Worm (Caenorhabditis elegans) whole organism, young adult: ENCODE measurements around the gene Y73B6BL.47.

Experiments used
- B0261.1 ChIP-seq: sonication (generic microtip); optimal IDR thresholded peaks from 2 replicates; lab custom pipeline; 2016; ENCODE audit warnings: mild to moderate bottlenecking, missing genetic modification characterization, moderate library complexity, missing compliant biosample characterization
- C17E4.6 ChIP-seq: fragments of 200-800 bp; sonication (Bioruptor generic); IDR thresholded peaks from 2 replicates; pipeline ENCODE4 v1.3.6; 2022; ENCODE audit warnings: missing genetic modification reagents, missing genetic modification characterization, missing compliant biosample characterization
- F22D6.2 ChIP-seq: sonication (generic microtip); optimal IDR thresholded peaks from 2 replicates; lab custom pipeline; 2016; ENCODE audit warnings: mild to moderate bottlenecking, missing genetic modification characterization, missing compliant biosample characterization
- F37B4.10 ChIP-seq: fragments of 200-800 bp; sonication (Bioruptor generic); IDR thresholded peaks from 2 replicates; pipeline ENCODE4 v1.3.6; 2022; ENCODE audit warnings: missing genetic modification characterization, missing compliant biosample characterization
- F49E8.2 ChIP-seq: sonication (generic microtip); optimal IDR thresholded peaks from 3 replicates; lab custom pipeline; 2017; ENCODE audit warnings: missing genetic modification characterization, mild to moderate bottlenecking, missing compliant biosample characterization, antibody characterized with exemption, moderate library complexity; ENCODE audit not compliant: insufficient read depth
- F55B11.4 ChIP-seq: sonication (generic microtip); optimal IDR thresholded peaks from 2 replicates; lab custom pipeline; 2016; ENCODE audit warnings: missing compliant biosample characterization, missing genetic modification characterization, borderline replicate concordance; ENCODE audit not compliant: insufficient read depth
- T07F8.4 ChIP-seq: sonication (generic microtip); optimal IDR thresholded peaks from 2 replicates; lab custom pipeline; 2016; ENCODE audit warnings: mild to moderate bottlenecking, missing genetic modification characterization, moderate library complexity, missing compliant biosample characterization
- T26A5.8 ChIP-seq: sonication (generic microtip); optimal IDR thresholded peaks from 2 replicates; lab custom pipeline; 2016; ENCODE audit warnings: missing genetic modification characterization, missing compliant biosample characterization
- Y53G8AR.9 ChIP-seq: fragments of 200-800 bp; sonication (Bioruptor generic); conservative IDR thresholded peaks from 2 replicates; pipeline ENCODE4 v1.3.6; 2022; ENCODE audit warnings: missing genetic modification reagents, missing genetic modification characterization, missing compliant biosample characterization
- Y67H2A.10 ChIP-seq: fragments of 200-800 bp; sonication (Bioruptor generic); conservative IDR thresholded peaks from 2 replicates; pipeline ENCODE4 v1.3.6; 2022; ENCODE audit warnings: missing genetic modification reagents, missing genetic modification characterization, missing compliant biosample characterization
- ZK185.1 ChIP-seq: sonication (generic microtip); optimal IDR thresholded peaks from 2 replicates; lab custom pipeline; 2016; ENCODE audit warnings: mild to moderate bottlenecking, missing genetic modification characterization, missing compliant biosample characterization; ENCODE audit not compliant: poor library complexity, severe bottlenecking
- akir-1 ChIP-seq: fragments of 200-800 bp; sonication (Bioruptor generic); optimal IDR thresholded peaks from 2 replicates; lab custom pipeline; 2018; ENCODE audit warnings: mild to moderate bottlenecking, missing genetic modification characterization, moderate library complexity, missing compliant biosample characterization
- ama-1 ChIP-seq, 3 experiments: fragments of 150-350 bp in 1 of 3; sonication (generic microtip) in 2 of 3; optimal IDR thresholded peaks; 2 replicates each; lab custom pipeline; 2014 to 2018; ENCODE audit warnings: missing biosample characterization in 2 of 3, missing genetic modification characterization in 2 of 3, missing genetic modification reagents in 2 of 3
- aptf-3 ChIP-seq: fragments of 200-800 bp; sonication (Bioruptor generic); IDR thresholded peaks from 2 replicates; pipeline ENCODE4 v1.3.6; 2022; ENCODE audit warnings: missing genetic modification characterization, missing compliant biosample characterization
- atf-7 ChIP-seq: sonication (generic microtip); optimal IDR thresholded peaks from 2 replicates; lab custom pipeline; 2017; ENCODE audit warnings: mild to moderate bottlenecking, missing genetic modification characterization, missing compliant biosample characterization
- attf-5 ChIP-seq: fragments of 200-800 bp; sonication (Bioruptor generic); optimal IDR thresholded peaks from 2 replicates; lab custom pipeline; 2018; ENCODE audit warnings: mild to moderate bottlenecking, missing genetic modification characterization, missing compliant biosample characterization
- attf-6 ChIP-seq: fragments of 200-800 bp; sonication (Bioruptor generic); IDR thresholded peaks from 2 replicates; pipeline ENCODE4 v1.3.6; 2022; ENCODE audit warnings: missing genetic modification reagents, missing genetic modification characterization, missing compliant biosample characterization
- bed-2 ChIP-seq: fragments of 200-800 bp; sonication (Bioruptor generic); IDR thresholded peaks from 2 replicates; pipeline ENCODE4 v1.3.6; 2022; ENCODE audit warnings: missing genetic modification reagents, missing genetic modification characterization, missing compliant biosample characterization
- ccch-3 ChIP-seq: fragments of 200-800 bp; sonication (Bioruptor generic); optimal IDR thresholded peaks from 2 replicates; lab custom pipeline; 2018; ENCODE audit warnings: mild to moderate bottlenecking, missing genetic modification characterization, missing compliant biosample characterization
- cebp-1 ChIP-seq, 2 experiments: fragments of 200-800 bp in 1 of 2; sonication (Bioruptor generic) in 1 of 2; sonication (generic microtip) in 1 of 2; IDR thresholded peaks in 1 of 2; optimal IDR thresholded peaks in 1 of 2; 2 replicates each; pipeline versions ENCODE4 v1.3.6 to Lab custom; 2017 to 2022; ENCODE audit warnings: missing compliant biosample characterization in 2 of 2, missing genetic modification characterization in 2 of 2, mild to moderate bottlenecking in 1 of 2, missing genetic modification reagents in 1 of 2, moderate library complexity in 1 of 2
- cebp-2 ChIP-seq: fragments of 200-800 bp; sonication (Bioruptor generic); IDR thresholded peaks from 2 replicates; pipeline ENCODE4 v1.3.6; 2022; ENCODE audit warnings: missing genetic modification characterization, missing compliant biosample characterization
- ceh-58 ChIP-seq: fragments of 200-800 bp; sonication (Bioruptor generic); IDR thresholded peaks from 2 replicates; pipeline ENCODE4 v1.3.6; 2022; ENCODE audit warnings: missing genetic modification characterization, missing compliant biosample characterization
- ceh-91 ChIP-seq: fragments of 200-800 bp; sonication (Bioruptor generic); IDR thresholded peaks from 2 replicates; pipeline ENCODE4 v1.3.6; 2022; ENCODE audit warnings: missing genetic modification reagents, missing genetic modification characterization, missing compliant biosample characterization
- chd-7 ChIP-seq: sonication (generic microtip); optimal IDR thresholded peaks from 2 replicates; lab custom pipeline; 2016; ENCODE audit warnings: mild to moderate bottlenecking, missing genetic modification characterization, moderate library complexity, missing compliant biosample characterization
- dpl-1 ChIP-seq: fragments of 150-350 bp; optimal IDR thresholded peaks from 2 replicates; lab custom pipeline; 2014; ENCODE audit warnings: missing biosample characterization, missing genetic modification reagents, missing genetic modification characterization
- fkh-3 ChIP-seq: sonication (generic microtip); optimal IDR thresholded peaks from 2 replicates; lab custom pipeline; 2016; ENCODE audit warnings: mild to moderate bottlenecking, missing genetic modification characterization, missing compliant biosample characterization
- gei-17 ChIP-seq: fragments of 200-800 bp; sonication (Bioruptor generic); optimal IDR thresholded peaks from 2 replicates; lab custom pipeline; 2018; ENCODE audit warnings: mild to moderate bottlenecking, missing genetic modification characterization, missing compliant biosample characterization
- hlh-26 ChIP-seq: fragments of 200-800 bp; sonication (Bioruptor generic); conservative IDR thresholded peaks from 2 replicates; pipeline ENCODE4 v1.3.6; 2022; ENCODE audit warnings: missing genetic modification reagents, missing genetic modification characterization, missing compliant biosample characterization
- hmg-1.2 ChIP-seq: fragments of 200-800 bp; sonication (Bioruptor generic); IDR thresholded peaks from 2 replicates; pipeline ENCODE4 v1.3.6; 2022; ENCODE audit warnings: missing genetic modification reagents, missing genetic modification characterization, missing compliant biosample characterization
- let-526 ChIP-seq: fragments of 200-800 bp; sonication (Bioruptor generic); IDR thresholded peaks from 2 replicates; pipeline ENCODE4 v1.3.6; 2022; ENCODE audit warnings: missing genetic modification reagents, missing genetic modification characterization, missing compliant biosample characterization
- let-607 ChIP-seq, 2 experiments: fragments of 200-800 bp in 1 of 2; sonication (Bioruptor generic) in 1 of 2; sonication (generic microtip) in 1 of 2; optimal IDR thresholded peaks; 2 replicates each; lab custom pipeline; 2016 to 2018; ENCODE audit warnings: mild to moderate bottlenecking in 2 of 2, missing compliant biosample characterization in 2 of 2, missing genetic modification characterization in 2 of 2, moderate library complexity in 2 of 2, missing genotype in 1 of 2
- lin-54 ChIP-seq: fragments of 200-800 bp; sonication (Bioruptor generic); optimal IDR thresholded peaks from 2 replicates; lab custom pipeline; 2018; ENCODE audit warnings: mild to moderate bottlenecking, missing genetic modification characterization, missing compliant biosample characterization
- madf-3 ChIP-seq: fragments of 200-800 bp; sonication (Bioruptor generic); IDR thresholded peaks from 2 replicates; pipeline ENCODE4 v1.3.6; 2022; ENCODE audit warnings: missing genetic modification reagents, missing genetic modification characterization, missing compliant biosample characterization
- mcd-1 ChIP-seq: fragments of 200-800 bp; sonication (Bioruptor generic); IDR thresholded peaks from 2 replicates; pipeline ENCODE4 v1.3.6; 2022; ENCODE audit warnings: missing genetic modification reagents, missing genetic modification characterization, missing compliant biosample characterization
- mel-28 ChIP-seq: sonication (generic microtip); optimal IDR thresholded peaks from 2 replicates; lab custom pipeline; 2016; ENCODE audit warnings: borderline replicate concordance, mild to moderate bottlenecking, missing genetic modification characterization, missing compliant biosample characterization
- nfya-1 ChIP-seq: sonication (generic microtip); optimal IDR thresholded peaks from 2 replicates; lab custom pipeline; 2017; ENCODE audit warnings: antibody characterized with exemption, missing compliant biosample characterization, missing genetic modification characterization, borderline replicate concordance; ENCODE audit not compliant: insufficient read depth
- rcor-1 ChIP-seq: fragments of 200-800 bp; sonication (Bioruptor generic); IDR thresholded peaks from 2 replicates; pipeline ENCODE4 v1.3.6; 2022; ENCODE audit warnings: missing genetic modification reagents, missing genetic modification characterization, missing compliant biosample characterization
- snpc-1.1 ChIP-seq: sonication (generic microtip); optimal IDR thresholded peaks from 2 replicates; lab custom pipeline; 2017; ENCODE audit warnings: missing genetic modification characterization, mild to moderate bottlenecking, missing compliant biosample characterization, antibody characterized with exemption, moderate library complexity, missing genotype, missing genetic modification reagents; ENCODE audit not compliant: insufficient read depth
- somi-1 ChIP-seq: fragments of 200-800 bp; sonication (Bioruptor generic); optimal IDR thresholded peaks from 2 replicates; lab custom pipeline; 2018; ENCODE audit warnings: mild to moderate bottlenecking, missing genetic modification characterization, missing compliant biosample characterization
- sptf-2 ChIP-seq: fragments of 200-800 bp; sonication (Bioruptor generic); optimal IDR thresholded peaks from 2 replicates; lab custom pipeline; 2018; ENCODE audit warnings: mild to moderate bottlenecking, missing genetic modification characterization, missing compliant biosample characterization
- tbp1 ChIP-seq: fragments of 200-800 bp; sonication (Bioruptor generic); optimal IDR thresholded peaks from 2 replicates; lab custom pipeline; 2018; ENCODE audit warnings: mild to moderate bottlenecking, missing genetic modification characterization, missing compliant biosample characterization
- tbx-9 ChIP-seq: sonication (generic microtip); optimal IDR thresholded peaks from 2 replicates; lab custom pipeline; 2016; ENCODE audit warnings: borderline replicate concordance, missing genetic modification characterization, inconsistent platforms, missing compliant biosample characterization
- unc-62 ChIP-seq: fragments of 150-350 bp; optimal IDR thresholded peaks from 2 replicates; lab custom pipeline; 2014; ENCODE audit warnings: missing biosample characterization, missing genetic modification reagents, missing genetic modification characterization
- xnd-1 ChIP-seq: sonication (generic microtip); optimal IDR thresholded peaks from 2 replicates; lab custom pipeline; 2016; ENCODE audit warnings: missing genotype, missing genetic modification reagents, missing genetic modification characterization, missing compliant biosample characterization
- zfh-2 ChIP-seq: fragments of 200-800 bp; sonication (Bioruptor generic); conservative IDR thresholded peaks from 2 replicates; pipeline ENCODE4 v1.3.6; 2022; ENCODE audit warnings: missing genetic modification reagents, missing genetic modification characterization, missing compliant biosample characterization
- ztf-26 ChIP-seq: sonication (generic microtip); optimal IDR thresholded peaks from 2 replicates; lab custom pipeline; 2017; ENCODE audit warnings: missing genetic modification characterization, missing compliant biosample characterization
- ztf-28 ChIP-seq: fragments of 200-800 bp; sonication (Bioruptor generic); IDR thresholded peaks from 2 replicates; pipeline ENCODE4 v1.3.6; 2022; ENCODE audit warnings: missing genetic modification reagents, missing genetic modification characterization, missing compliant biosample characterization

Y73B6BL.47 gene

DNA sequence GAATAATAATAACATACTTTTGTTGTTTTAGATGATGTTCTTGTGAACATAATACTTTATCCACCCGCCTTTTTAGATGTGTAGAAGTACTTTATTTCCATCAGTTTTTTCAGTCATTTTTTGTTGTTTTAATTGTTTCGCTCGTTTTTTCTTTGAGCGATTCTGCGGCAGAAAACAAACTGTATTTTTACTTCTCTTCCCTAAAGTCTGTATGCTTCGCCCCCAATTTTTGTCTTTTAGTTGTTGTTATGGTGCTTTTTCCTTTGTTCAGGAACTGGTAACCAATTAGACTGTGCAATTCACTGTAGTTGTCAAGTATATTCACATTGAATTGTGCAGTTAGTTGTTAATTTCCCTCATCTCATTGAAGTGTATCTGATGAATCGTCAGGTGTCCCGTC, 36.0 kb upstream of the Y73B6BL.47 start (continued):
- TF ChIP-seq T26A5.8 (tag; lab: Kevin White, UChicago) (peak; percentile 61), tbx-9 (tag; lab: Kevin White, UChicago) (peak; percentile 32), zfh-2 (GFP tag; lab: Robert Waterston, UW) (no peak), let-607 (tag; optimal IDR thresholded peaks at IDR 0.05; lab: Kevin White, UChicago) (no peak), xnd-1 (no peak), tbp1 (GFP tag; lab: Kevin White, UChicago) (peak; percentile 29), ztf-28 (GFP tag; lab: Robert Waterston, UW) (no peak), C17E4.6 (GFP tag; lab: Robert Waterston, UW) (no peak), bed-2 (no peak), ceh-91 (no peak), ZK185.1 (tag; lab: Kevin White, UChicago) (no peak), somi-1 (GFP tag; lab: Kevin White, UChicago) (no peak), dpl-1 (GFP tag; lab: Kevin White, UChicago) (no peak), lin-54 (peak; percentile 31), F37B4.10 (GFP tag; lab: Robert Waterston, UW) (no peak), hmg-1.2 (no peak), madf-3 (no peak), attf-5 (GFP tag; lab: Kevin White, UChicago) (no peak), ama-1 (optimal IDR thresholded peaks at IDR 0.05; lab: Kevin White, UChicago) (no peak), ama-1 (GFP tag; optimal IDR thresholded peaks at IDR 0.05; lab: Kevin White, UChicago) (no peak), T07F8.4 (no peak), sptf-2 (GFP tag; lab: Kevin White, UChicago) (no peak), let-526 (GFP tag; lab: Robert Waterston, UW) (no peak), nfya-1 (tag; lab: Kevin White, UChicago) (no peak), cebp-2 (GFP tag; lab: Robert Waterston, UW) (0 out of 2 replicates have a peak, but pooled peaks have one; percentile 39), mel-28 (tag; lab: Kevin White, UChicago) (no peak), unc-62 (no peak), Y67H2A.10 (GFP tag; lab: Robert Waterston, UW) (no peak), F55B11.4 (tag; lab: Kevin White, UChicago) (no peak), chd-7 (peak; percentile 46), fkh-3 (tag; lab: Kevin White, UChicago) (no peak), ztf-26 (tag; lab: Kevin White, UChicago) (no peak), ceh-58 (no peak), akir-1 (GFP tag; lab: Kevin White, UChicago) (no peak), atf-7 (tag; lab: Kevin White, UChicago) (peak; percentile 44), rcor-1 (GFP tag; lab: Robert Waterston, UW) (no peak), mcd-1 (GFP tag; lab: Robert Waterston, UW) (no peak), Y53G8AR.9 (peak; percentile 40; the same call in 1 of the 2 replicates), F22D6.2 (tag; lab: Kevin White, UChicago) (no peak), cebp-1 (GFP tag; IDR thresholded peaks at IDR 0.05; lab: Robert Waterston, UW) (no peak), cebp-1 (tag; optimal IDR thresholded peaks at IDR 0.05; lab: Kevin White, UChicago) (peak; percentile 18), B0261.1 (tag; lab: Kevin White, UChicago) (no peak), hlh-26 (GFP tag; lab: Robert Waterston, UW) (no peak), gei-17 (GFP tag; lab: Kevin White, UChicago) (no peak), F49E8.2 (tag; lab: Kevin White, UChicago) (no peak), snpc-1.1 (tag; lab: Kevin White, UChicago) (no peak), ccch-3 (GFP tag; lab: Kevin White, UChicago) (no peak), attf-6 (GFP tag; lab: Robert Waterston, UW) (peak; percentile 70; the same call in 1 of the 2 replicates), aptf-3 (GFP tag; lab: Robert Waterston, UW) (0 out of 2 replicates have a peak, but pooled peaks have one; percentile 66)
